Fruit fly (Drosophila melanogaster) whole organism, adult: ENCODE data around the gene Tdrd3.

Experiments
- CG11617 ChIP-seq: fragments of 200-800 bp; sonication (Bioruptor generic); optimal IDR thresholded peaks from 2 replicates; lab custom pipeline; 2017; ENCODE audit warnings: mild to moderate bottlenecking, missing biosample characterization, missing genetic modification reagents, missing genetic modification characterization
- CG12768 ChIP-seq: fragments of 200-800 bp; sonication (Bioruptor generic); optimal IDR thresholded peaks from 2 replicates; lab custom pipeline; 2017; ENCODE audit warnings: missing biosample characterization, missing genetic modification characterization, mild to moderate bottlenecking, moderate library complexity, missing genetic modification reagents
- CG14711 ChIP-seq: fragments of 200-800 bp; sonication (Bioruptor generic); optimal IDR thresholded peaks from 2 replicates; lab custom pipeline; 2018; ENCODE audit warnings: missing biosample characterization, mild to moderate bottlenecking, missing genetic modification characterization, moderate library complexity
- CG1620 ChIP-seq: fragments of 200-800 bp; sonication (Bioruptor generic); optimal IDR thresholded peaks from 2 replicates; lab custom pipeline; 2016; ENCODE audit warnings: missing biosample characterization, missing genetic modification characterization
- CG33017 ChIP-seq: fragments of 200-800 bp; sonication (Bioruptor generic); optimal IDR thresholded peaks from 2 replicates; lab custom pipeline; 2018; ENCODE audit warnings: missing biosample characterization, mild to moderate bottlenecking, missing genetic modification characterization, moderate library complexity
- CG5204 ChIP-seq: fragments of 200-800 bp; sonication (Bioruptor generic); optimal IDR thresholded peaks from 2 replicates; lab custom pipeline; 2016; ENCODE audit warnings: missing biosample characterization, missing genetic modification characterization
- CG7045 ChIP-seq: fragments of 200-800 bp; sonication (Bioruptor generic); optimal IDR thresholded peaks from 2 replicates; lab custom pipeline; 2017; ENCODE audit warnings: missing biosample characterization, mild to moderate bottlenecking, missing genetic modification characterization
- CG7101 ChIP-seq: fragments of 200-800 bp; sonication (Bioruptor generic); optimal IDR thresholded peaks from 2 replicates; lab custom pipeline; 2018; ENCODE audit warnings: missing biosample characterization, mild to moderate bottlenecking, missing genetic modification characterization, moderate library complexity
- Clk ChIP-seq: fragments of 200-800 bp; sonication (Bioruptor generic); optimal IDR thresholded peaks from 2 replicates; lab custom pipeline; 2017; ENCODE audit warnings: missing biosample characterization, missing genetic modification characterization
- Crg-1 ChIP-seq: fragments of 200-800 bp; sonication (Bioruptor generic); optimal IDR thresholded peaks from 2 replicates; lab custom pipeline; 2016; ENCODE audit warnings: missing biosample characterization, missing genetic modification characterization
- Hr96 ChIP-seq: fragments of 200-800 bp; sonication (Bioruptor generic); optimal IDR thresholded peaks from 2 replicates; lab custom pipeline; 2016; ENCODE audit warnings: missing biosample characterization, missing genetic modification characterization
- Mnt ChIP-seq: fragments of 200-800 bp; sonication (Bioruptor generic); optimal IDR thresholded peaks from 2 replicates; lab custom pipeline; 2016; ENCODE audit warnings: missing biosample characterization, mild to moderate bottlenecking, missing genetic modification characterization
- bab1 ChIP-seq: fragments of 200-800 bp; sonication (Bioruptor generic); optimal IDR thresholded peaks from 3 replicates; lab custom pipeline; 2019; ENCODE audit warnings: missing biosample characterization, mild to moderate bottlenecking, missing genetic modification characterization, moderate library complexity
- cic ChIP-seq: fragments of 200-800 bp; sonication (Bioruptor generic); optimal IDR thresholded peaks from 2 replicates; lab custom pipeline; 2017; ENCODE audit warnings: missing biosample characterization, mild to moderate bottlenecking, missing genetic modification characterization, moderate library complexity
- cnc ChIP-seq, 2 experiments: fragments of >200 bp; optimal IDR thresholded peaks; 2 replicates each; lab custom pipeline; 2017
- kay ChIP-seq: fragments of 200-800 bp; sonication (Bioruptor generic); peaks from one replicate; lab custom pipeline; 2016; ENCODE audit warnings: missing biosample characterization, missing genetic modification characterization, borderline replicate concordance
- ovo ChIP-seq: fragments of 200-800 bp; sonication (Bioruptor generic); optimal IDR thresholded peaks from 2 replicates; lab custom pipeline; 2016; ENCODE audit warnings: missing biosample characterization, missing genetic modification characterization
- pad ChIP-seq: fragments of 200-800 bp; sonication (Bioruptor generic); optimal IDR thresholded peaks from 3 replicates; lab custom pipeline; 2017; ENCODE audit warnings: missing biosample characterization, missing genetic modification characterization, mild to moderate bottlenecking, moderate library complexity, missing genetic modification reagents
- tj ChIP-seq: fragments of 200-800 bp; sonication (Bioruptor generic); optimal IDR thresholded peaks from 3 replicates; lab custom pipeline; 2017; ENCODE audit warnings: missing biosample characterization, mild to moderate bottlenecking, missing genetic modification characterization, moderate library complexity
- toe ChIP-seq: fragments of 200-800 bp; sonication (Bioruptor generic); optimal IDR thresholded peaks from 2 replicates; lab custom pipeline; 2016; ENCODE audit warnings: missing biosample characterization, missing genetic modification characterization

Tdrd3 gene

dm6 chr3L:14782626-14783362 lies 3.8 kb upstream of the Tdrd3 start:
- TF ChIP-seq kay (GFP tag; lab: Kevin White, UChicago) (peak; percentile 97), CG7045 (no peak), pad (GFP tag; lab: Kevin White, UChicago) (no peak), cnc (optimal IDR thresholded peaks at IDR 0.05; lab: Kevin White, UChicago) (no peak), CG14711 (tag; lab: Kevin White, UChicago) (no peak), toe (no peak), tj (GFP tag; lab: Kevin White, UChicago) (peak; percentile 43), cic (GFP tag; lab: Kevin White, UChicago) (peak; percentile 32), CG12768 (peak; percentile 28)

dm6 chr3L:14783363-14783627 lies 3.3 kb upstream of the Tdrd3 start:
- TF ChIP-seq CG33017 (tag; lab: Kevin White, UChicago) = peak; percentile 16
- TF ChIP-seq tj (GFP tag; lab: Kevin White, UChicago) = no peak
- TF ChIP-seq CG11617 (GFP tag; lab: Kevin White, UChicago) = no peak
- TF ChIP-seq CG7101 (tag; lab: Kevin White, UChicago) = no peak
- no peak for TF ChIP-seq CG12768
- no peak for TF ChIP-seq CG7045
- TF ChIP-seq toe = no peak
- no peak for TF ChIP-seq CG14711 (tag; lab: Kevin White, UChicago)
- no peak for TF ChIP-seq pad (GFP tag; lab: Kevin White, UChicago)
- peak; percentile 17 for TF ChIP-seq Mnt
- TF ChIP-seq CG5204 (GFP tag; lab: Kevin White, UChicago) = no peak
- no peak for TF ChIP-seq Hr96 (GFP tag; lab: Kevin White, UChicago)
- TF ChIP-seq Clk = no peak
- no peak for TF ChIP-seq Crg-1 (GFP tag; lab: Kevin White, UChicago)
- peak; percentile 79 for TF ChIP-seq cic (GFP tag; lab: Kevin White, UChicago)
- TF ChIP-seq bab1 (GFP tag; lab: Kevin White, UChicago) = no peak
- TF ChIP-seq ovo (GFP tag; lab: Kevin White, UChicago) = no peak
- no peak for TF ChIP-seq cnc (optimal IDR thresholded peaks at IDR 0.05; lab: Kevin White, UChicago)
- no peak for TF ChIP-seq kay (GFP tag; lab: Kevin White, UChicago)
- no peak for TF ChIP-seq CG1620 (GFP tag; lab: Kevin White, UChicago)

DNA sequence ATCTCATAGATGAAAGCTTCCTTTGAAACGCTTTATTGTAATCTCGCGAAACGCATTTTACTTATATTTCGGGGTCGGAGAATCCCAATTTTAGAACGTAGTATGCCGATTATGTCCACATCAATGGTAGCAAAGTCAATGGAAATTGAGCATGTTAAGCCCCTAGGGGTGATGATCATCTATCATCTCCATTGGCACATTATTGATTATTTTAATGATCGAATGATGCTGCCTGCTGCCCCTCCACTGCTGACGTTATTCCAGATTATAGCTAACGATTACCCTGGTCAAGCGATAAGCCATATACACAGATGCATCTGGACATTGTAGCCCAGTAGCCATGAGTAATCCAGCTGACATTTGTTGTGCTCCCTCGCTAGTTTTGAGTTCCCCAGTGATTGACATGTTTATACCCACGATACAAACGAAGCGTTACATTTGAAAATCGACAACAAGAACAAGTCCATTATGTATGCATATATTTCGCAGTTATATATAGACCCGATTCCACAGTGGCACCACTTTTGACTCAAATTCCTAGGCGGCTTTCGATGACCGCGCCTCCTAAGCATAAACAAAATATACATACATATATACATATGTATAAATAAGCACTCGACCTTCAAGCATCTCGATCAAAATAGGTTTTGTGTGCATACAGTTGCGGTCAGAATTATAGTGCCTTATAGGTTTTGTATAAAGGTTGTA lies 2.2 kb upstream of the Tdrd3 start:
- TF ChIP-seq kay (GFP tag; lab: Kevin White, UChicago) (peak; percentile 90), CG7045 (no peak), cic (GFP tag; lab: Kevin White, UChicago) (no peak), CG1620 (GFP tag; lab: Kevin White, UChicago) (no peak), tj (GFP tag; lab: Kevin White, UChicago) (no peak)

DNA sequence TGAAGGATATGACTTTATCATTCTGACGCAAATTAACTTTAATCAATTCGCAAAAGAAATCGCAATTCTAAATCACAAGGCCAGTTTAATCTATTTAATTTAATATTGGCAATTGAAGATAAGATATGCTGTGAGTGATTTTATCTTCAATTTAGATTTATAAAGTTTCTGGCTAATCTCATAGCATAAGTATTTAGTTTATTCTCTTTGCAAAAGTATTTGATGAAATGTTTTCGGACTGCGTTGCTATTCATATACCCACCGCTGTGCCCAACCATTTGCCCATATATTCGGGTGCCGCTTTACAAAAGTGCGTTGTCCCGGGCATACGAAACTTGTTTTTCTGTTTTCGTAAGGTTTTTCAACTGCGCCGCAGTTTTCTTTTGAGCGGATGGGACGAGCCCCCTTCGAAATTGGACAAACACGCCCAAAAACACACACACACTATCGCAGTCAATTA lies 1.6 kb upstream of the Tdrd3 start:
- TF ChIP-seq cnc (optimal IDR thresholded peaks at IDR 0.05; lab: Kevin White, UChicago) = no peak
- peak; percentile 17 for TF ChIP-seq Crg-1 (GFP tag; lab: Kevin White, UChicago)
- peak; percentile 66 for TF ChIP-seq CG33017 (tag; lab: Kevin White, UChicago)
- TF ChIP-seq CG14711 (tag; lab: Kevin White, UChicago) = peak; percentile 61
- TF ChIP-seq CG7101 (tag; lab: Kevin White, UChicago) = peak; percentile 54
- peak; percentile 22 for TF ChIP-seq pad (GFP tag; lab: Kevin White, UChicago)
- TF ChIP-seq cic (GFP tag; lab: Kevin White, UChicago) = no peak
- peak; percentile 40 for TF ChIP-seq CG12768
- no peak for TF ChIP-seq ovo (GFP tag; lab: Kevin White, UChicago)
- TF ChIP-seq CG5204 (GFP tag; lab: Kevin White, UChicago) = peak; percentile 69
- TF ChIP-seq CG7045 = peak; percentile 85
- TF ChIP-seq Mnt = no peak
- no peak for TF ChIP-seq bab1 (GFP tag; lab: Kevin White, UChicago)
- TF ChIP-seq CG1620 (GFP tag; lab: Kevin White, UChicago) = peak; percentile 25
- TF ChIP-seq Hr96 (GFP tag; lab: Kevin White, UChicago) = peak; percentile 45
- no peak for TF ChIP-seq Clk
- TF ChIP-seq tj (GFP tag; lab: Kevin White, UChicago) = no peak
- no peak for TF ChIP-seq kay (GFP tag; lab: Kevin White, UChicago)
- peak; percentile 56 for TF ChIP-seq CG11617 (GFP tag; lab: Kevin White, UChicago)
- TF ChIP-seq toe = peak; percentile 42

DNA sequence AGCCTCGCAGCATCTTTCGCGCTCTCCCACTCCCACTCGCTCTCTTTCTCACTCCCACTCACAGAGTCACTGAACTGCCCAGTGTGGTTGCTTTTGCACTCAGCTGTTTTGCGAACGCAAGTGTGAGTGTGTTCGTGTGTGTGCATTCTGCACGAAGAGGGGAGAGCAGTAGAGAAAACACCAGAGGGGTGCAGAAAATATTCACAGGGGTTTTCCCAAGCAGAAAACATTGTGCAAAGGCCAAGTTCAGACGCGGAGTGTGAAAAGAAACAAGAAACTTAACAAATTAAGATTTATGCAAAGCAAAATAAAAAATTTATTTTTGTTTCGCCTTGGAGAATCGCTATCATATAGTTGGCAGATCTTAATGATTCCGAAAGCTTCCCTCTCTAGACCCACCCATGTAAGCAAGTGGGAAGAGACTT lies 1.1 kb upstream of the Tdrd3 start:
- TF ChIP-seq toe = peak; percentile 59
- peak; percentile 75 for TF ChIP-seq CG7045
- TF ChIP-seq tj (GFP tag; lab: Kevin White, UChicago) = no peak
- no peak for TF ChIP-seq cic (GFP tag; lab: Kevin White, UChicago)
- no peak for TF ChIP-seq CG11617 (GFP tag; lab: Kevin White, UChicago)
- peak; percentile 66 for TF ChIP-seq Hr96 (GFP tag; lab: Kevin White, UChicago)
- TF ChIP-seq CG14711 (tag; lab: Kevin White, UChicago) = peak; percentile 59
- TF ChIP-seq kay (GFP tag; lab: Kevin White, UChicago) = no peak
- peak; percentile 74 for TF ChIP-seq bab1 (GFP tag; lab: Kevin White, UChicago)
- peak; percentile 29 for TF ChIP-seq pad (GFP tag; lab: Kevin White, UChicago)
- peak; percentile 56 for TF ChIP-seq CG1620 (GFP tag; lab: Kevin White, UChicago)
- no peak for TF ChIP-seq cnc (optimal IDR thresholded peaks at IDR 0.05; lab: Kevin White, UChicago)
- TF ChIP-seq Crg-1 (GFP tag; lab: Kevin White, UChicago) = no peak
- peak; percentile 24 for TF ChIP-seq CG33017 (tag; lab: Kevin White, UChicago)
- TF ChIP-seq CG7101 (tag; lab: Kevin White, UChicago) = peak; percentile 16
- peak; percentile 75 for TF ChIP-seq CG12768
- TF ChIP-seq CG5204 (GFP tag; lab: Kevin White, UChicago) = peak; percentile 73
- TF ChIP-seq ovo (GFP tag; lab: Kevin White, UChicago) = no peak
- peak; percentile 3 for TF ChIP-seq Mnt
- peak; percentile 69 for TF ChIP-seq Clk
